Worm (Caenorhabditis elegans) whole organism, late embryonic: ENCODE data around the gene spas-1.

Experiments used
- C38D4.7 ChIP-seq: fragments of 200-800 bp; sonication (Bioruptor generic); optimal IDR thresholded peaks from 2 replicates; lab custom pipeline; 2018; ENCODE audit warnings: mild to moderate bottlenecking, missing genetic modification characterization, moderate library complexity, missing compliant biosample characterization
- K02D7.2 ChIP-seq: sonication (generic microtip); optimal IDR thresholded peaks from 2 replicates; lab custom pipeline; 2017; ENCODE audit warnings: mild to moderate bottlenecking, missing genetic modification characterization, missing compliant biosample characterization
- ceh-14 ChIP-seq: sonication (generic microtip); optimal IDR thresholded peaks from 2 replicates; lab custom pipeline; 2016; ENCODE audit warnings: missing genotype, missing genetic modification characterization, missing compliant biosample characterization
- ceh-22 ChIP-seq: sonication (generic microtip); optimal IDR thresholded peaks from 2 replicates; lab custom pipeline; 2017; ENCODE audit warnings: missing biosample characterization, missing genetic modification characterization
- ceh-45 ChIP-seq: fragments of 200-800 bp; sonication (Bioruptor generic); IDR thresholded peaks from 2 replicates; pipeline ENCODE4 v1.3.6; 2022; ENCODE audit warnings: missing genetic modification reagents, missing genetic modification characterization, missing compliant biosample characterization
- ceh-9 ChIP-seq: sonication (generic microtip); optimal IDR thresholded peaks from 2 replicates; lab custom pipeline; 2016; ENCODE audit warnings: mild to moderate bottlenecking, missing genetic modification characterization, inconsistent platforms, missing compliant biosample characterization
- che-1 ChIP-seq: sonication (generic microtip); optimal IDR thresholded peaks from 2 replicates; lab custom pipeline; 2016; ENCODE audit warnings: mild to moderate bottlenecking, missing genetic modification characterization, missing compliant biosample characterization
- elt-2 ChIP-seq: sonication (generic microtip); optimal IDR thresholded peaks from 2 replicates; lab custom pipeline; 2016; ENCODE audit warnings: missing genetic modification reagents, missing genetic modification characterization, missing compliant biosample characterization
- eyg-1 ChIP-seq: sonication (generic microtip); optimal IDR thresholded peaks from 2 replicates; lab custom pipeline; 2016; ENCODE audit warnings: missing genotype, missing genetic modification characterization, missing compliant biosample characterization
- fax-1 ChIP-seq: sonication (generic microtip); optimal IDR thresholded peaks from 2 replicates; lab custom pipeline; 2016; ENCODE audit warnings: missing genotype, missing genetic modification characterization, missing compliant biosample characterization
- gmeb-2 ChIP-seq: sonication (generic microtip); optimal IDR thresholded peaks from 2 replicates; lab custom pipeline; 2016; ENCODE audit warnings: missing genetic modification characterization, inconsistent platforms, missing compliant biosample characterization
- hlh-13 ChIP-seq: fragments of 200-800 bp; sonication (Bioruptor generic); optimal IDR thresholded peaks from 2 replicates; lab custom pipeline; 2018; ENCODE audit warnings: mild to moderate bottlenecking, missing genetic modification characterization, missing compliant biosample characterization
- hlh-15 ChIP-seq: sonication (generic microtip); optimal IDR thresholded peaks from 2 replicates; lab custom pipeline; 2016; ENCODE audit warnings: missing genetic modification characterization, missing compliant biosample characterization
- hlh-30 ChIP-seq: sonication (generic microtip); optimal IDR thresholded peaks from 2 replicates; lab custom pipeline; 2017; ENCODE audit warnings: antibody characterized with exemption, missing genetic modification characterization, missing compliant biosample characterization; ENCODE audit not compliant: insufficient read depth
- lin-11 ChIP-seq: fragments of 200-800 bp; sonication (Bioruptor generic); optimal IDR thresholded peaks from 2 replicates; lab custom pipeline; 2018; ENCODE audit warnings: mild to moderate bottlenecking, missing genetic modification characterization, missing compliant biosample characterization
- madf-2 ChIP-seq: sonication (generic microtip); optimal IDR thresholded peaks from 2 replicates; lab custom pipeline; 2017; ENCODE audit warnings: missing genetic modification characterization, missing compliant biosample characterization
- nfya-1 ChIP-seq: sonication (generic microtip); optimal IDR thresholded peaks from 2 replicates; lab custom pipeline; 2017; ENCODE audit warnings: missing genetic modification characterization, mild to moderate bottlenecking, missing compliant biosample characterization, antibody characterized with exemption, moderate library complexity
- odd-2 ChIP-seq: sonication (generic microtip); optimal IDR thresholded peaks from 2 replicates; lab custom pipeline; 2017; ENCODE audit warnings: antibody characterized with exemption, mild to moderate bottlenecking, missing genetic modification characterization, missing compliant biosample characterization
- pax-1 ChIP-seq: fragments of 150-350 bp; optimal IDR thresholded peaks from 2 replicates; lab custom pipeline; 2014; ENCODE audit warnings: missing biosample characterization, missing genetic modification characterization
- pros-1 ChIP-seq: fragments of 150-350 bp; optimal IDR thresholded peaks from 2 replicates; lab custom pipeline; 2014; ENCODE audit warnings: missing biosample characterization, missing genetic modification reagents, missing genetic modification characterization
- sox-2 ChIP-seq: fragments of 200-800 bp; sonication (Bioruptor generic); IDR thresholded peaks from 2 replicates; pipeline ENCODE4 v1.3.6; 2022; ENCODE audit warnings: missing genetic modification reagents, missing genetic modification characterization, missing compliant biosample characterization
- tbx-2 ChIP-seq: sonication (generic microtip); optimal IDR thresholded peaks from 2 replicates; lab custom pipeline; 2016; ENCODE audit warnings: missing genetic modification characterization, missing compliant biosample characterization
- unc-42 ChIP-seq: sonication (generic microtip); optimal IDR thresholded peaks from 2 replicates; lab custom pipeline; 2016; ENCODE audit warnings: missing genotype, missing genetic modification characterization, missing compliant biosample characterization
- unc-55 ChIP-seq: sonication (generic microtip); optimal IDR thresholded peaks from 2 replicates; lab custom pipeline; 2017; ENCODE audit warnings: missing biosample characterization, missing genetic modification reagents, missing genetic modification characterization
- unc-86 ChIP-seq: sonication (generic microtip); optimal IDR thresholded peaks from 2 replicates; lab custom pipeline; 2016; ENCODE audit warnings: missing genetic modification characterization, missing compliant biosample characterization
- zip-5 ChIP-seq: sonication (generic microtip); optimal IDR thresholded peaks from 2 replicates; lab custom pipeline; 2016; ENCODE audit warnings: missing genetic modification characterization, missing compliant biosample characterization
- ztf-16 ChIP-seq: sonication (generic microtip); optimal IDR thresholded peaks from 2 replicates; lab custom pipeline; 2017; ENCODE audit warnings: missing genetic modification characterization, missing compliant biosample characterization

spas-1 gene

ce11 chrV:9183718-9184441 lies 8.3 kb downstream of the spas-1 start:
- no peak for TF ChIP-seq ztf-16 (tag; lab: Kevin White, UChicago)
- TF ChIP-seq pros-1, result no peak
- no peak for TF ChIP-seq ceh-9
- peak; percentile 64 for TF ChIP-seq unc-42 (tag; lab: Kevin White, UChicago)
- TF ChIP-seq tbx-2 (tag; lab: Kevin White, UChicago), result no peak

DNA sequence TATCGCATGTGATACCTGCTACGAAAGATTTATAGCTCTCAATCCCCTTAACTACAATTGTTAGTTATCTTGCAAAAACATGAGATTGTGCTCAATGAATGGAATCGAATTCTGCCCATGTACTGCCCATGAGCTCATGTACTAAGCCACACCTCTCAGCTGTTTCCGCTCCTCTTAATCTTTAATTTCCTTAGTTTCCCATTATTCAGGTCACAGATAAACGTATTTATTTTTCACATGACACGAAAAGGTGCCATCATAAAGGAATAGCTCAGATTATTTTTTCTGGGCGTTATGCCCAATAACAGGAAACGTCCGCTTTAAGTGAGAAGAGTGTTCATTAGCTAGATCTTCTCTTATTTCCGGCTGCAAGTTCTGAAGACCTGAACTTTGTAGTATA lies 10.4 kb downstream of the spas-1 start:
- TF ChIP-seq hlh-30 (tag; lab: Kevin White, UChicago), result no peak
- TF ChIP-seq hlh-15 (tag; lab: Kevin White, UChicago), result no peak
- no peak for TF ChIP-seq madf-2 (tag; lab: Kevin White, UChicago)
- TF ChIP-seq C38D4.7 (GFP tag; lab: Kevin White, UChicago), result no peak
- no peak for TF ChIP-seq hlh-13 (GFP tag; lab: Kevin White, UChicago)

DNA sequence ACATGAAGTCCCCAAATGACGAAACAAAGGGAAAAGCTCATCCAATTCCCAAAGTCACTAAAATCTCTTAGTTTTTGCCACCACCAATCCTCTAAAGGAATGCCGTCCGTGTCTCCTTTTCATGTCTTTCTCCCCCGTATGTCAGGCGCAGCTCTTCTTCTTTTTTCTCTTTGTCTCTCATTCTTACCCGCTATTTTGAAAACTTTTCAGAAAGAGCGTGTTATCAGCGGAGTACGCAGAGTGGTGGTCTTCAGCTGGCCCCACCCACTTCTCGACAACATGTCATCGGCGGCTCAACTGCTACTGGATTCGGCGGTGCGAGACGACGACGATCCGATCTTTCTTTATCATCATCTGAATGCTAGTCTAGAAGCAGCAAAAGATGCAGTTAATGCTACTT lies 15.8 kb downstream of the spas-1 start, which contains the start of gene sphr-1:
sphr-1 (plus strand) TSS at position 205 of the 400 bp plus-strand sequence.
- no peak for TF ChIP-seq che-1
- no peak for TF ChIP-seq unc-55 (GFP tag; lab: Kevin White, UChicago)
- TF ChIP-seq, all 69 proteins: peak for 0

- no peak for TF ChIP-seq madf-2 (tag; lab: Kevin White, UChicago)
- TF ChIP-seq zip-5 (tag; lab: Kevin White, UChicago), result no peak
- no peak for TF ChIP-seq ceh-45 (GFP tag; lab: Robert Waterston, UW)
- TF ChIP-seq lin-11 (tag; lab: Kevin White, UChicago), result no peak
- peak; percentile 93 for TF ChIP-seq unc-42 (tag; lab: Kevin White, UChicago)
These were observed 18.5 kb downstream of the spas-1 start for ce11 chrV:9194055-9194454.

- no peak for TF ChIP-seq K02D7.2 (tag; lab: Kevin White, UChicago)
These were observed 21.5 kb downstream of the spas-1 start, which contains the start of gene C24B5.4 for ce11 chrV:9197121-9197520. TSS of gene C24B5.4 (minus strand) at chrV:9197326.

DNA sequence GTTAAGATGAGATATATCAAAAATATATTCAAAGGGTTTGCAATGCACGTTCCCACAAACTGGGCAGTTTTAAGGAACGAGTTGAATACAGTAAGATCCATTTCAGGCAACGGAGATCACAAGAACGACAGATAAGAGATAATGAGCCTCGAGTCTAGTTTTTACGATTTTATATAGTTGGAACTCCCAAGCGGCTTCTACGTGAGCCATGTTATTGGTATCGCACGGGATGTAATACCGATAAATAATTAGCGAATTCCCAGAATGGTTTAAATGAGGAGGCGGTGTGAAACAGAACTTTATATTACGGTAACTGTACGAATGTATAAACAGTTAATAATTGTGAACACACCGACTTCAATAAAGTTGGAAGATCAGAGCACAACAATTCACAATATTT lies 23.3 kb downstream of the spas-1 start, which contains the start of gene str-177:
str-177 (minus strand) TSS at position 101 of the 400 bp plus-strand sequence.
- TF ChIP-seq gmeb-2 (tag; lab: Kevin White, UChicago), result no peak
- TF ChIP-seq hlh-30 (tag; lab: Kevin White, UChicago), result no peak
- TF ChIP-seq nfya-1 (tag; lab: Kevin White, UChicago), result no peak
- TF ChIP-seq sox-2 (GFP tag; lab: Robert Waterston, UW), result no peak
- no peak for TF ChIP-seq ceh-22 (tag; lab: Kevin White, UChicago)
- no peak for TF ChIP-seq unc-86 (tag; lab: Kevin White, UChicago)
- TF ChIP-seq ceh-14 (tag; lab: Kevin White, UChicago), result no peak
- TF ChIP-seq eyg-1, result no peak
- TF ChIP-seq pax-1 (tag; lab: Kevin White, UChicago), result no peak
- TF ChIP-seq odd-2 (tag; lab: Kevin White, UChicago), result no peak

DNA sequence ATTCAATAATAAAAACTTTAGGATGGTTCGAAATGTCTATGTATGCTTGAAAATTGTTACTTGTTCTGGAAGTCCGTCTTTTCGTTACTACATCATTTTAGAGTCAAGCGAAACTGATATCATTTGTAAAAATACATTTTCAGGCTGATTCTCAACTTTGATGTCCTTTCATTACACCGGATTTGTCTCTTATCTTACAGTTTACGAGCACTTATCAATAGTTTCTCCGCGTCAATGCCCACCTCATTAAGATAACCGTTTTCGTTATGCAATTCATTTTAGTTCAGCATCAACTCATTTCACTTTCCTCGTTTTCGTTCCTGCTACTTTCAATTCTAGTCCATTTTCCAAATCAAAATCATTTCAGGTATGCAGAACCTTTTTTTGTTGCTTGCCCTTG lies 27.1 kb downstream of the spas-1 start, which contains the start of gene asp-2:
asp-2 (plus strand) TSS at position 368 of the 400 bp plus-strand sequence.
- TF ChIP-seq fax-1 (tag; lab: Kevin White, UChicago), result no peak
- peak; percentile 69 for TF ChIP-seq elt-2 (tag; lab: Kevin White, UChicago)
- TF ChIP-seq, all 69 proteins: peak for 1
